Worm (Caenorhabditis elegans) whole organism, midembryonic: ENCODE measurements around the gene sre-6.

Experiments
- T22C8.4 ChIP-seq: fragments of 200-800 bp; sonication (Bioruptor generic); IDR thresholded peaks from 2 replicates; pipeline ENCODE4 v1.3.6; 2022; ENCODE audit warnings: missing genetic modification characterization, missing compliant biosample characterization
- cog-1 ChIP-seq: sonication (generic microtip); optimal IDR thresholded peaks from 2 replicates; lab custom pipeline; 2016; ENCODE audit warnings: missing genetic modification characterization, missing compliant biosample characterization
- flt-1 ChIP-seq: fragments of 200-800 bp; sonication (Bioruptor generic); IDR thresholded peaks from 2 replicates; pipeline ENCODE4 v1.3.6; 2022; ENCODE audit warnings: missing genetic modification characterization, missing compliant biosample characterization
- klf-2 ChIP-seq: fragments of 200-800 bp; sonication (Bioruptor generic); conservative IDR thresholded peaks from 2 replicates; pipeline ENCODE4 v1.3.6; 2022; ENCODE audit warnings: missing genetic modification reagents, missing genetic modification characterization, missing compliant biosample characterization
- med-1 ChIP-seq: sonication (generic microtip); optimal IDR thresholded peaks from 2 replicates; lab custom pipeline; 2017; ENCODE audit warnings: missing genetic modification characterization, mild to moderate bottlenecking, missing compliant biosample characterization, antibody characterized with exemption, missing genetic modification reagents; ENCODE audit not compliant: insufficient read depth
- tab-1 ChIP-seq: fragments of 200-800 bp; sonication (Bioruptor generic); IDR thresholded peaks from 2 replicates; pipeline ENCODE4 v1.3.6; 2022; ENCODE audit warnings: missing genetic modification characterization, missing compliant biosample characterization
- ztf-23 ChIP-seq: fragments of 200-800 bp; sonication (Bioruptor generic); IDR thresholded peaks from 2 replicates; pipeline ENCODE4 v1.3.6; 2022; ENCODE audit warnings: missing genetic modification reagents, missing genetic modification characterization, missing compliant biosample characterization
- ztf-29 ChIP-seq: fragments of 200-800 bp; sonication (Bioruptor generic); IDR thresholded peaks from 2 replicates; pipeline ENCODE4 v1.3.6; 2022; ENCODE audit warnings: missing genetic modification reagents, missing genetic modification characterization, missing compliant biosample characterization

DNA sequence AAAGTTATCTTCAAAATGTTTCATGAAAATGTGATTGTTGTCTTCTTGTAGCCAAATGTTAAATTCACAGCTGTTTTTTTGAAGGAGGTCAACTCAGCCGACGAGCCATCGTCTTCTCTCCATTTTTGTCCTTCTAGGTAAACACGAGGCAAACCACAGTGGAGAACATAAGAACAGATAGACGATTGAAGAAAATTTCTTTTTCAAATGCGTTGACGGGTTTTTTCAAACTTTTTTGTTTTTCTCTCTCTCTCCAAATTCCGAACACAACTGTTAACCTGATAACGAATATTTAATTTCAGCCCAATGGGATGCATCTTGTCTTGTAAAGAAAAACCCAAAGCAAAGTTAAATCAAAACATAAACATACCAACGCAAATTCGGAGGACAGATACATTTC lies 32.9 kb upstream of the sre-6 start, which contains the start of gene D1054.19:
- no peak for TF ChIP-seq med-1 (GFP tag; lab: Kevin White, UChicago)
- TF ChIP-seq T22C8.4 (GFP tag; lab: Robert Waterston, UW), result no peak
- no peak for TF ChIP-seq klf-2 (GFP tag; lab: Robert Waterston, UW)
- no peak for TF ChIP-seq ztf-29 (GFP tag; lab: Robert Waterston, UW)
- TF ChIP-seq tab-1 (GFP tag; lab: Robert Waterston, UW), result no peak
- no peak for TF ChIP-seq cog-1 (tag; lab: Kevin White, UChicago)
- no peak for TF ChIP-seq flt-1 (GFP tag; lab: Robert Waterston, UW)
- TF ChIP-seq ztf-23 (GFP tag; lab: Robert Waterston, UW), result no peak
